Worm (Caenorhabditis elegans) whole organism, young adult: ENCODE data around the gene C05D11.13.

Source experiments
- B0019.2 ChIP-seq: fragments of 200-800 bp; sonication (Bioruptor generic); conservative IDR thresholded peaks from 2 replicates; pipeline ENCODE4 v1.3.6; 2022; ENCODE audit warnings: missing genetic modification reagents, missing genetic modification characterization, missing compliant biosample characterization
- B0035.1 ChIP-seq: sonication (generic microtip); optimal IDR thresholded peaks from 2 replicates; lab custom pipeline; 2016; ENCODE audit warnings: missing genetic modification characterization, mild to moderate bottlenecking, missing compliant biosample characterization, missing genotype, missing genetic modification reagents
- B0336.3 ChIP-seq: fragments of 200-800 bp; sonication (Bioruptor generic); IDR thresholded peaks from 2 replicates; pipeline ENCODE4 v1.3.6; 2022; ENCODE audit warnings: missing genetic modification characterization, missing compliant biosample characterization
- D2030.7 ChIP-seq: fragments of 200-800 bp; sonication (Bioruptor generic); IDR thresholded peaks from 2 replicates; pipeline ENCODE4 v1.3.6; 2022; ENCODE audit warnings: missing genetic modification reagents, missing genetic modification characterization, missing compliant biosample characterization
- F22D6.2 ChIP-seq: sonication (generic microtip); optimal IDR thresholded peaks from 2 replicates; lab custom pipeline; 2016; ENCODE audit warnings: mild to moderate bottlenecking, missing genetic modification characterization, missing compliant biosample characterization
- F33H1.4 ChIP-seq: fragments of 200-800 bp; sonication (Bioruptor generic); IDR thresholded peaks from 2 replicates; pipeline ENCODE4 v1.3.6; 2022; ENCODE audit warnings: missing genetic modification reagents, missing genetic modification characterization, missing compliant biosample characterization
- T07F8.4 ChIP-seq: sonication (generic microtip); optimal IDR thresholded peaks from 2 replicates; lab custom pipeline; 2016; ENCODE audit warnings: mild to moderate bottlenecking, missing genetic modification characterization, moderate library complexity, missing compliant biosample characterization
- Y67H2A.10 ChIP-seq: fragments of 200-800 bp; sonication (Bioruptor generic); conservative IDR thresholded peaks from 2 replicates; pipeline ENCODE4 v1.3.6; 2022; ENCODE audit warnings: missing genetic modification reagents, missing genetic modification characterization, missing compliant biosample characterization
- Y79H2A.3 ChIP-seq: fragments of 200-800 bp; sonication (Bioruptor generic); conservative IDR thresholded peaks from 2 replicates; pipeline ENCODE4 v1.3.6; 2022; ENCODE audit warnings: missing genetic modification reagents, missing genetic modification characterization, missing compliant biosample characterization
- atf-7 ChIP-seq: sonication (generic microtip); optimal IDR thresholded peaks from 2 replicates; lab custom pipeline; 2017; ENCODE audit warnings: mild to moderate bottlenecking, missing genetic modification characterization, missing compliant biosample characterization
- attf-6 ChIP-seq: fragments of 200-800 bp; sonication (Bioruptor generic); IDR thresholded peaks from 2 replicates; pipeline ENCODE4 v1.3.6; 2022; ENCODE audit warnings: missing genetic modification reagents, missing genetic modification characterization, missing compliant biosample characterization
- die-1 ChIP-seq: sonication (generic microtip); optimal IDR thresholded peaks from 2 replicates; lab custom pipeline; 2016; ENCODE audit warnings: missing genotype, mild to moderate bottlenecking, missing genetic modification characterization, missing compliant biosample characterization
- dox-1 ChIP-seq: fragments of 200-800 bp; sonication (Bioruptor generic); IDR thresholded peaks from 2 replicates; pipeline ENCODE4 v1.3.6; 2022; ENCODE audit warnings: missing genetic modification reagents, missing genetic modification characterization, missing compliant biosample characterization
- dpl-1 ChIP-seq: fragments of 150-350 bp; optimal IDR thresholded peaks from 2 replicates; lab custom pipeline; 2014; ENCODE audit warnings: missing biosample characterization, missing genetic modification reagents, missing genetic modification characterization
- efl-1 ChIP-seq: fragments of 150-350 bp; optimal IDR thresholded peaks from 2 replicates; lab custom pipeline; 2014; ENCODE audit warnings: missing biosample characterization, missing genetic modification reagents, missing genetic modification characterization
- fkh-3 ChIP-seq: sonication (generic microtip); optimal IDR thresholded peaks from 2 replicates; lab custom pipeline; 2016; ENCODE audit warnings: mild to moderate bottlenecking, missing genetic modification characterization, missing compliant biosample characterization
- him-1 ChIP-seq: sonication (generic microtip); optimal IDR thresholded peaks from 2 replicates; lab custom pipeline; 2016; ENCODE audit warnings: missing genotype, missing genetic modification reagents, missing genetic modification characterization, missing compliant biosample characterization
- hrde-1 ChIP-seq: sonication (generic microtip); optimal IDR thresholded peaks from 2 replicates; lab custom pipeline; 2016; ENCODE audit warnings: missing genetic modification characterization, mild to moderate bottlenecking, missing compliant biosample characterization, moderate library complexity, missing genotype, missing genetic modification reagents, borderline replicate concordance
- hsf-1 ChIP-seq: fragments of 200-800 bp; sonication (Bioruptor generic); IDR thresholded peaks from 2 replicates; pipeline ENCODE4 v1.3.6; 2022; ENCODE audit warnings: missing genetic modification reagents, missing genetic modification characterization, missing compliant biosample characterization
- let-526 ChIP-seq: fragments of 200-800 bp; sonication (Bioruptor generic); IDR thresholded peaks from 2 replicates; pipeline ENCODE4 v1.3.6; 2022; ENCODE audit warnings: missing genetic modification reagents, missing genetic modification characterization, missing compliant biosample characterization
- let-607 ChIP-seq, 2 experiments: fragments of 200-800 bp in 1 of 2; sonication (Bioruptor generic) in 1 of 2; sonication (generic microtip) in 1 of 2; optimal IDR thresholded peaks; 2 replicates each; lab custom pipeline; 2016 to 2018; ENCODE audit warnings: mild to moderate bottlenecking in 2 of 2, missing compliant biosample characterization in 2 of 2, missing genetic modification characterization in 2 of 2, moderate library complexity in 2 of 2, missing genotype in 1 of 2
- lin-54 ChIP-seq: fragments of 200-800 bp; sonication (Bioruptor generic); optimal IDR thresholded peaks from 2 replicates; lab custom pipeline; 2018; ENCODE audit warnings: mild to moderate bottlenecking, missing genetic modification characterization, missing compliant biosample characterization
- lir-1 ChIP-seq: fragments of 200-800 bp; sonication (Bioruptor generic); conservative IDR thresholded peaks from 2 replicates; pipeline ENCODE4 v1.3.6; 2022; ENCODE audit warnings: missing genetic modification reagents, missing genetic modification characterization, missing compliant biosample characterization
- lsl-1 ChIP-seq: fragments of 200-800 bp; sonication (Bioruptor generic); optimal IDR thresholded peaks from 2 replicates; lab custom pipeline; 2018; ENCODE audit warnings: mild to moderate bottlenecking, missing genetic modification characterization, moderate library complexity, missing compliant biosample characterization
- madf-6 ChIP-seq: fragments of 200-800 bp; sonication (Bioruptor generic); IDR thresholded peaks from 2 replicates; pipeline ENCODE4 v1.3.6; 2022; ENCODE audit warnings: missing genetic modification reagents, missing genetic modification characterization, missing compliant biosample characterization
- madf-8 ChIP-seq: fragments of 200-800 bp; sonication (Bioruptor generic); conservative IDR thresholded peaks from 2 replicates; pipeline ENCODE4 v1.3.6; 2022; ENCODE audit warnings: missing genetic modification reagents, missing genetic modification characterization, missing compliant biosample characterization
- mcd-1 ChIP-seq: fragments of 200-800 bp; sonication (Bioruptor generic); IDR thresholded peaks from 2 replicates; pipeline ENCODE4 v1.3.6; 2022; ENCODE audit warnings: missing genetic modification reagents, missing genetic modification characterization, missing compliant biosample characterization
- nfya-2 ChIP-seq: fragments of 200-800 bp; sonication (Bioruptor generic); IDR thresholded peaks from 2 replicates; pipeline ENCODE4 v1.3.6; 2022; ENCODE audit warnings: missing genetic modification reagents, missing genetic modification characterization, missing compliant biosample characterization
- nhr-27 ChIP-seq: fragments of 200-800 bp; sonication (Bioruptor generic); optimal IDR thresholded peaks from 2 replicates; lab custom pipeline; 2018; ENCODE audit warnings: mild to moderate bottlenecking, missing genetic modification characterization, moderate library complexity, missing compliant biosample characterization
- nhr-80 ChIP-seq: sonication (generic microtip); optimal IDR thresholded peaks from 2 replicates; lab custom pipeline; 2016; ENCODE audit warnings: missing genetic modification characterization, missing compliant biosample characterization
- pbrm-1 ChIP-seq: fragments of 200-800 bp; sonication (Bioruptor generic); IDR thresholded peaks from 2 replicates; pipeline ENCODE4 v1.3.6; 2022; ENCODE audit warnings: missing genetic modification reagents, missing genetic modification characterization, missing compliant biosample characterization
- rec-8 ChIP-seq, 2 experiments: sonication (generic microtip); optimal IDR thresholded peaks; 2 replicates each; lab custom pipeline; 2016; ENCODE audit warnings: mild to moderate bottlenecking in 2 of 2, missing genetic modification characterization in 2 of 2, missing genetic modification reagents in 2 of 2, missing genotype in 2 of 2, missing biosample characterization in 1 of 2, missing compliant biosample characterization in 1 of 2, moderate library complexity in 1 of 2
- snpc-1.1 ChIP-seq: sonication (generic microtip); optimal IDR thresholded peaks from 2 replicates; lab custom pipeline; 2017; ENCODE audit warnings: missing genetic modification characterization, mild to moderate bottlenecking, missing compliant biosample characterization, antibody characterized with exemption, moderate library complexity, missing genotype, missing genetic modification reagents; ENCODE audit not compliant: insufficient read depth
- snpc-3.4 ChIP-seq: sonication (generic microtip); optimal IDR thresholded peaks from 2 replicates; lab custom pipeline; 2017; ENCODE audit warnings: missing genetic modification characterization, mild to moderate bottlenecking, missing compliant biosample characterization, antibody characterized with exemption, moderate library complexity, missing genotype, missing genetic modification reagents
- sptf-2 ChIP-seq: fragments of 200-800 bp; sonication (Bioruptor generic); optimal IDR thresholded peaks from 2 replicates; lab custom pipeline; 2018; ENCODE audit warnings: mild to moderate bottlenecking, missing genetic modification characterization, missing compliant biosample characterization
- tbx-9 ChIP-seq: sonication (generic microtip); optimal IDR thresholded peaks from 2 replicates; lab custom pipeline; 2016; ENCODE audit warnings: borderline replicate concordance, missing genetic modification characterization, inconsistent platforms, missing compliant biosample characterization
- unc-62 ChIP-seq: fragments of 150-350 bp; optimal IDR thresholded peaks from 2 replicates; lab custom pipeline; 2014; ENCODE audit warnings: missing biosample characterization, missing genetic modification reagents, missing genetic modification characterization
- xnd-1 ChIP-seq: sonication (generic microtip); optimal IDR thresholded peaks from 2 replicates; lab custom pipeline; 2016; ENCODE audit warnings: missing genotype, missing genetic modification reagents, missing genetic modification characterization, missing compliant biosample characterization
- zfh-2 ChIP-seq: fragments of 200-800 bp; sonication (Bioruptor generic); conservative IDR thresholded peaks from 2 replicates; pipeline ENCODE4 v1.3.6; 2022; ENCODE audit warnings: missing genetic modification reagents, missing genetic modification characterization, missing compliant biosample characterization
- ztf-25 ChIP-seq: fragments of 200-800 bp; sonication (Bioruptor generic); IDR thresholded peaks from 2 replicates; pipeline ENCODE4 v1.3.6; 2022; ENCODE audit warnings: missing genetic modification reagents, missing genetic modification characterization, missing compliant biosample characterization
- ztf-28 ChIP-seq: fragments of 200-800 bp; sonication (Bioruptor generic); IDR thresholded peaks from 2 replicates; pipeline ENCODE4 v1.3.6; 2022; ENCODE audit warnings: missing genetic modification reagents, missing genetic modification characterization, missing compliant biosample characterization
- ztf-6 ChIP-seq: fragments of 200-800 bp; sonication (Bioruptor generic); IDR thresholded peaks from 2 replicates; pipeline ENCODE4 v1.3.6; 2022; ENCODE audit warnings: missing genetic modification reagents, missing genetic modification characterization, missing compliant biosample characterization

Gene C05D11.13

ce11 chrIII:6471451-6471850, 27.1 kb upstream of the C05D11.13 start, which contains the start of gene wht-6:
wht-6 (plus strand) TSS chrIII:6471751.
- no peak for TF ChIP-seq snpc-3.4 (tag; lab: Kevin White, UChicago)
- TF ChIP-seq dpl-1 (GFP tag; lab: Kevin White, UChicago) = no peak
- no peak for TF ChIP-seq lin-54 (GFP tag; lab: Kevin White, UChicago)
- TF ChIP-seq tbx-9 (tag; lab: Kevin White, UChicago) = no peak
- peak; percentile 27 for TF ChIP-seq hrde-1 (tag; lab: Kevin White, UChicago)

ce11 chrIII:6467005-6467404, 22.6 kb upstream of the C05D11.13 start, which contains the start of gene T26A5.2:
T26A5.2 (plus strand) TSS chrIII:6467305.
- TF ChIP-seq attf-6 (GFP tag; lab: Robert Waterston, UW) = no peak
- TF ChIP-seq Y79H2A.3 (GFP tag; lab: Robert Waterston, UW) = no peak
- no peak for TF ChIP-seq madf-8 (GFP tag; lab: Robert Waterston, UW)
- no peak for TF ChIP-seq B0019.2 (GFP tag; lab: Robert Waterston, UW)
- no peak for TF ChIP-seq him-1 (tag; lab: Kevin White, UChicago)
- TF ChIP-seq hsf-1 = no peak
- TF ChIP-seq rec-8 (tag; optimal IDR thresholded peaks at IDR 0.05; lab: Kevin White, UChicago) = no peak
- no peak for TF ChIP-seq fkh-3

ce11 chrIII:6464913-6465312, 20.5 kb upstream of the C05D11.13 start, which contains the start of gene nduf-2.2:
nduf-2.2 (plus strand) TSS chrIII:6465222.
- no peak for TF ChIP-seq nhr-80 (tag; lab: Kevin White, UChicago)
- TF ChIP-seq madf-6 (GFP tag; lab: Robert Waterston, UW) = peak; percentile 67
- peak; percentile 84 for TF ChIP-seq F33H1.4
- 0 out of 2 replicates have a peak, but pooled peaks have one; percentile 15 for TF ChIP-seq D2030.7
- peak; percentile 24 for TF ChIP-seq lin-54 (GFP tag; lab: Kevin White, UChicago)
- TF ChIP-seq xnd-1 (tag; lab: Kevin White, UChicago) = peak; percentile 23
- TF ChIP-seq lsl-1 (GFP tag; lab: Kevin White, UChicago) = peak; percentile 85
- no peak; the same call in 1 of the 2 replicates for TF ChIP-seq madf-8 (GFP tag; lab: Robert Waterston, UW)
- TF ChIP-seq efl-1 = peak; percentile 6
- TF ChIP-seq die-1 (tag; lab: Kevin White, UChicago) = no peak
- TF ChIP-seq ztf-28 (GFP tag; lab: Robert Waterston, UW) = no peak
- TF ChIP-seq, all 124 proteins: peak for 7

ce11 chrIII:6464113-6464571, 19.8 kb upstream of the C05D11.13 start:
- TF ChIP-seq lir-1 (GFP tag; lab: Robert Waterston, UW) = peak; percentile 74
- no peak for TF ChIP-seq nhr-27 (tag; lab: Kevin White, UChicago)
- TF ChIP-seq madf-8 (GFP tag; lab: Robert Waterston, UW) = peak; percentile 73
- peak; percentile 83 for TF ChIP-seq Y67H2A.10 (GFP tag; lab: Robert Waterston, UW)
- TF ChIP-seq mcd-1 (GFP tag; lab: Robert Waterston, UW) = peak; percentile 89
- peak; percentile 93 for TF ChIP-seq pbrm-1 (GFP tag; lab: Robert Waterston, UW)
- no peak for TF ChIP-seq sptf-2 (GFP tag; lab: Kevin White, UChicago)
- TF ChIP-seq tbx-9 (tag; lab: Kevin White, UChicago) = no peak
- peak; percentile 98 for TF ChIP-seq B0336.3
- TF ChIP-seq nfya-2 = no peak
- TF ChIP-seq atf-7 (tag; lab: Kevin White, UChicago) = peak; percentile 91
- TF ChIP-seq zfh-2 (GFP tag; lab: Robert Waterston, UW) = peak; percentile 100
- TF ChIP-seq dox-1 (GFP tag; lab: Robert Waterston, UW) = peak; percentile 95
- peak; percentile 47; the same call in 1 of the 2 replicates for TF ChIP-seq ztf-25 (GFP tag; lab: Robert Waterston, UW)
- TF ChIP-seq F22D6.2 (tag; lab: Kevin White, UChicago) = peak; percentile 49
- peak; percentile 83 to 87 for TF ChIP-seq let-607 (tag; optimal IDR thresholded peaks at IDR 0.05; lab: Kevin White, UChicago)
- peak; percentile 19 for TF ChIP-seq T07F8.4 (tag; lab: Kevin White, UChicago)
- peak; percentile 99 for TF ChIP-seq nhr-80 (tag; lab: Kevin White, UChicago)
- peak; percentile 53 for TF ChIP-seq B0035.1 (tag; lab: Kevin White, UChicago)
- TF ChIP-seq unc-62 = no peak
- no peak for TF ChIP-seq snpc-1.1 (tag; lab: Kevin White, UChicago)
- peak; percentile 84 for TF ChIP-seq let-526 (GFP tag; lab: Robert Waterston, UW)
- no peak for TF ChIP-seq ztf-6 (GFP tag; lab: Robert Waterston, UW)
